Fruit fly (Drosophila melanogaster) whole organism, embryonic: ENCODE measurements around the gene Unc50.

Experiments
- CG10147 ChIP-seq: fragments of 200-800 bp; sonication (Bioruptor generic); optimal IDR thresholded peaks from 2 replicates; lab custom pipeline; 2019; ENCODE audit warnings: missing biosample characterization, mild to moderate bottlenecking, missing genetic modification characterization, moderate library complexity
- CG10209 ChIP-seq: fragments of 200-800 bp; sonication (Bioruptor generic); optimal IDR thresholded peaks from 3 replicates; lab custom pipeline; 2017; ENCODE audit warnings: missing biosample characterization, mild to moderate bottlenecking, missing genetic modification characterization, missing genetic modification reagents
- CG11456 ChIP-seq: fragments of 200-800 bp; sonication (Bioruptor generic); IDR thresholded peaks from 3 replicates; pipeline ENCODE4 v1.3.6; 2022; ENCODE audit warnings: missing biosample characterization, missing genetic modification characterization
- CG12155 ChIP-seq: fragments of 200-800 bp; sonication (Bioruptor generic); optimal IDR thresholded peaks from 3 replicates; lab custom pipeline; 2016; ENCODE audit warnings: missing biosample characterization, missing genetic modification characterization
- CG1233 ChIP-seq: fragments of 200-800 bp; sonication (Bioruptor generic); optimal IDR thresholded peaks from 4 replicates; lab custom pipeline; 2018; ENCODE audit warnings: missing biosample characterization, mild to moderate bottlenecking, missing genetic modification characterization
- CG14710 ChIP-seq: fragments of 200-800 bp; sonication (Bioruptor generic); optimal IDR thresholded peaks from 3 replicates; lab custom pipeline; 2019; ENCODE audit warnings: missing biosample characterization, mild to moderate bottlenecking, missing genetic modification characterization, moderate library complexity
- CG15011 ChIP-seq: fragments of 200-800 bp; sonication (Bioruptor generic); optimal IDR thresholded peaks from 3 replicates; lab custom pipeline; 2018; ENCODE audit warnings: missing biosample characterization, mild to moderate bottlenecking, missing genetic modification characterization
- CG15479 ChIP-seq: fragments of 200-800 bp; sonication (Bioruptor generic); optimal IDR thresholded peaks from 3 replicates; lab custom pipeline; 2019; ENCODE audit warnings: missing biosample characterization, mild to moderate bottlenecking, missing genetic modification characterization, moderate library complexity
- CG17568 ChIP-seq: fragments of 200-800 bp; sonication (Bioruptor generic); optimal IDR thresholded peaks from 2 replicates; lab custom pipeline; 2018; ENCODE audit warnings: missing biosample characterization, mild to moderate bottlenecking, missing genetic modification characterization, moderate library complexity
- CG2116 ChIP-seq: fragments of 200-800 bp; sonication (Bioruptor generic); optimal IDR thresholded peaks from 3 replicates; lab custom pipeline; 2018; ENCODE audit warnings: missing biosample characterization, mild to moderate bottlenecking, missing genetic modification characterization
- CG2202 ChIP-seq: fragments of 200-800 bp; sonication (Bioruptor generic); optimal IDR thresholded peaks from 2 replicates; lab custom pipeline; 2018; ENCODE audit warnings: missing biosample characterization, mild to moderate bottlenecking, missing genetic modification characterization
- CG31388 ChIP-seq: fragments of 200-800 bp; sonication (Bioruptor generic); optimal IDR thresholded peaks from 2 replicates; lab custom pipeline; 2016; ENCODE audit warnings: missing biosample characterization, missing genetic modification characterization
- CG31441 ChIP-seq: fragments of 200-800 bp; sonication (Bioruptor generic); IDR thresholded peaks from 2 replicates; pipeline ENCODE4 v1.3.6; 2022; ENCODE audit warnings: missing biosample characterization, missing genetic modification characterization
- CG32772 ChIP-seq: fragments of 200-800 bp; sonication (Bioruptor generic); IDR thresholded peaks from 2 replicates; pipeline ENCODE4 v1.3.6; 2022; ENCODE audit warnings: missing biosample characterization, missing genetic modification characterization
- CG42726 ChIP-seq: fragments of 200-800 bp; sonication (Bioruptor generic); IDR thresholded peaks from 2 replicates; pipeline ENCODE4 v1.3.6; 2022; ENCODE audit warnings: missing biosample characterization, missing genetic modification characterization; ENCODE audit not compliant: partially characterized antibody
- CG4707 ChIP-seq: fragments of 200-800 bp; sonication (Bioruptor generic); optimal IDR thresholded peaks from 2 replicates; lab custom pipeline; 2018; ENCODE audit warnings: missing biosample characterization, mild to moderate bottlenecking, missing genetic modification characterization, moderate library complexity
- CG7786 ChIP-seq: fragments of 200-800 bp; sonication (Bioruptor generic); optimal IDR thresholded peaks from 2 replicates; lab custom pipeline; 2016; ENCODE audit warnings: missing biosample characterization, missing genetic modification characterization
- CG9817 ChIP-seq: fragments of 200-800 bp; sonication (Bioruptor generic); optimal IDR thresholded peaks from 2 replicates; lab custom pipeline; 2018; ENCODE audit warnings: missing biosample characterization, mild to moderate bottlenecking, missing genetic modification characterization, moderate library complexity
- CG9932 ChIP-seq: fragments of 200-800 bp; sonication (Bioruptor generic); IDR thresholded peaks from 2 replicates; pipeline ENCODE4 v1.3.6; 2022; ENCODE audit warnings: missing biosample characterization, missing genetic modification characterization
- Dip3 ChIP-seq: fragments of 200-800 bp; sonication (Bioruptor generic); optimal IDR thresholded peaks from 3 replicates; lab custom pipeline; 2016; ENCODE audit warnings: missing biosample characterization, missing genetic modification characterization
- Dll ChIP-seq: fragments of 200-800 bp; sonication (Bioruptor generic); IDR thresholded peaks from 4 replicates; pipeline ENCODE4 v1.3.6; 2022; ENCODE audit warnings: missing biosample characterization, missing genetic modification characterization; ENCODE audit not compliant: partially characterized antibody
- GATAe ChIP-seq: fragments of 200-800 bp; sonication (Bioruptor generic); conservative IDR thresholded peaks from 2 replicates; pipeline ENCODE4 v1.3.6; 2022; ENCODE audit warnings: missing biosample characterization, missing genetic modification characterization
- HLHmδ ChIP-seq: fragments of 200-800 bp; sonication (Bioruptor generic); optimal IDR thresholded peaks from 2 replicates; lab custom pipeline; 2018; ENCODE audit warnings: missing biosample characterization, mild to moderate bottlenecking, missing genetic modification characterization, moderate library complexity
- Hr51 ChIP-seq, 2 experiments: fragments of 200-800 bp; sonication (Bioruptor generic); optimal IDR thresholded peaks; 2 replicates in 1 of 2; 3 replicates in 1 of 2; lab custom pipeline; 2016 to 2018; ENCODE audit warnings: missing biosample characterization in 2 of 2, missing genetic modification characterization in 2 of 2, mild to moderate bottlenecking in 1 of 2, moderate library complexity in 1 of 2
- Max ChIP-seq: fragments of 200-800 bp; sonication (Bioruptor generic); optimal IDR thresholded peaks from 2 replicates; lab custom pipeline; 2016; ENCODE audit warnings: missing biosample characterization, mild to moderate bottlenecking, missing genetic modification characterization
- Mes4 ChIP-seq: fragments of 200-800 bp; sonication (Bioruptor generic); optimal IDR thresholded peaks from 2 replicates; lab custom pipeline; 2016; ENCODE audit warnings: missing biosample characterization, missing genetic modification characterization
- NC2β ChIP-seq: fragments of 200-800 bp; sonication (Bioruptor generic); optimal IDR thresholded peaks from 2 replicates; lab custom pipeline; 2016; ENCODE audit warnings: missing biosample characterization, missing genetic modification characterization
- NFAT ChIP-seq: fragments of 200-800 bp; sonication (Bioruptor generic); IDR thresholded peaks from 2 replicates; pipeline ENCODE4 v1.3.6; 2022; ENCODE audit warnings: missing biosample characterization, missing genetic modification characterization
- NK7.1 ChIP-seq: fragments of 200-800 bp; sonication (Bioruptor generic); optimal IDR thresholded peaks from 3 replicates; lab custom pipeline; 2016; ENCODE audit warnings: missing biosample characterization, missing genetic modification characterization
- Opbp ChIP-seq: fragments of 200-800 bp; sonication (Bioruptor generic); IDR thresholded peaks from 3 replicates; pipeline ENCODE4 v1.3.6; 2022; ENCODE audit warnings: missing biosample characterization, missing genetic modification characterization; ENCODE audit not compliant: partially characterized antibody
- TFAM ChIP-seq: fragments of 200-800 bp; sonication (Bioruptor generic); optimal IDR thresholded peaks from 2 replicates; lab custom pipeline; 2017; ENCODE audit warnings: missing biosample characterization, missing genetic modification characterization, inconsistent platforms
- ase ChIP-seq: fragments of 200-800 bp; sonication (Bioruptor generic); IDR thresholded peaks from 3 replicates; pipeline ENCODE4 v1.3.6; 2022; ENCODE audit warnings: missing biosample characterization, missing genetic modification characterization
- chm ChIP-seq: fragments of 200-800 bp; sonication (Bioruptor generic); IDR thresholded peaks from 2 replicates; pipeline ENCODE4 v1.3.6; 2022; ENCODE audit warnings: missing biosample characterization, missing genetic modification characterization
- ci ChIP-seq: fragments of 200-800 bp; sonication (Bioruptor generic); IDR thresholded peaks from 3 replicates; pipeline ENCODE4 v1.3.6; 2022; ENCODE audit warnings: missing biosample characterization, missing genetic modification characterization
- crc ChIP-seq: fragments of 200-800 bp; sonication (Bioruptor generic); optimal IDR thresholded peaks from 2 replicates; lab custom pipeline; 2016; ENCODE audit warnings: missing biosample characterization, missing genetic modification characterization
- cwo ChIP-seq: fragments of 200-800 bp; sonication (Bioruptor generic); optimal IDR thresholded peaks from 3 replicates; lab custom pipeline; 2017; ENCODE audit warnings: missing biosample characterization, missing genetic modification characterization, mild to moderate bottlenecking, moderate library complexity, missing genetic modification reagents
- dan ChIP-seq: fragments of 200-800 bp; sonication (Bioruptor generic); IDR thresholded peaks from 2 replicates; pipeline ENCODE4 v1.3.6; 2022; ENCODE audit warnings: missing biosample characterization, missing genetic modification characterization
- ind ChIP-seq: fragments of 200-800 bp; sonication (Bioruptor generic); optimal IDR thresholded peaks from 3 replicates; lab custom pipeline; 2016; ENCODE audit warnings: missing biosample characterization, missing genetic modification characterization
- kay ChIP-seq: fragments of 200-800 bp; sonication (Bioruptor generic); optimal IDR thresholded peaks from 2 replicates; lab custom pipeline; 2016; ENCODE audit warnings: missing biosample characterization, missing genetic modification characterization
- nerfin-2 ChIP-seq: fragments of 200-800 bp; sonication (Bioruptor generic); IDR thresholded peaks from 2 replicates; pipeline ENCODE4 v1.3.6; 2022; ENCODE audit warnings: missing biosample characterization, missing genetic modification characterization; ENCODE audit not compliant: partially characterized antibody
- pros ChIP-seq: fragments of 200-800 bp; sonication (Bioruptor generic); optimal IDR thresholded peaks from 3 replicates; lab custom pipeline; 2019; ENCODE audit warnings: missing biosample characterization, mild to moderate bottlenecking, missing genetic modification characterization, moderate library complexity
- ro ChIP-seq: fragments of 200-800 bp; sonication (Bioruptor generic); IDR thresholded peaks from 2 replicates; pipeline ENCODE4 v1.3.6; 2022; ENCODE audit warnings: missing biosample characterization, missing genetic modification characterization
- sob ChIP-seq: fragments of 200-800 bp; sonication (Bioruptor generic); IDR thresholded peaks from 2 replicates; pipeline ENCODE4 v1.3.6; 2022; ENCODE audit warnings: missing biosample characterization, missing genetic modification characterization
- stc ChIP-seq: fragments of 200-800 bp; sonication (Bioruptor generic); IDR thresholded peaks from 2 replicates; pipeline ENCODE4 v1.3.6; 2022; ENCODE audit warnings: missing biosample characterization, missing genetic modification characterization
- tio ChIP-seq: fragments of 200-800 bp; sonication (Bioruptor generic); optimal IDR thresholded peaks from 2 replicates; lab custom pipeline; 2017; ENCODE audit warnings: missing biosample characterization, missing genetic modification characterization, inconsistent platforms
- twi ChIP-seq: fragments of 200-800 bp; optimal IDR thresholded peaks from 2 replicates; lab custom pipeline; 2019; ENCODE audit warnings: missing biosample characterization, mild to moderate bottlenecking, missing genetic modification characterization, moderate library complexity
- wdn ChIP-seq: fragments of 200-800 bp; sonication (Bioruptor generic); IDR thresholded peaks from 2 replicates; pipeline ENCODE4 v1.3.6; 2022; ENCODE audit warnings: missing biosample characterization, missing genetic modification characterization
- yki ChIP-seq: fragments of >200 bp; optimal IDR thresholded peaks from 3 replicates; lab custom pipeline; 2018

The Unc50 gene

dm6 chr3R:8670529-8671491 lies 5.6 kb downstream of the Unc50 start, which contains the start of gene p (continued):
- TF ChIP-seq NC2β (GFP tag; lab: Kevin White, UChicago), result peak; percentile 15
- TF ChIP-seq chm (GFP tag; lab: Robert Waterston, UW), result 0 out of 2 replicates have a peak, but pooled peaks have one; percentile 32
- no peak for TF ChIP-seq twi (tag; lab: Kevin White, UChicago)
- TF ChIP-seq kay (GFP tag; lab: Kevin White, UChicago), result peak; percentile 56
- TF ChIP-seq Opbp (GFP tag; lab: Robert Waterston, UW), result no peak
- TF ChIP-seq pros (GFP tag; lab: Kevin White, UChicago), result no peak
- peak; percentile 26; the same call in 1 of the 2 replicates for TF ChIP-seq CG31441
- TF ChIP-seq wdn (GFP tag; lab: Robert Waterston, UW), result 0 out of 2 replicates have a peak, but pooled peaks have one; percentile 21
- peak; percentile 43 for TF ChIP-seq CG10209 (GFP tag; lab: Kevin White, UChicago)
- peak; percentile 30 for TF ChIP-seq Dip3
- 0 out of 4 replicates have a peak, but pooled peaks have one; percentile 18 for TF ChIP-seq Dll (GFP tag; lab: Robert Waterston, UW)
- TF ChIP-seq GATAe, result peak; percentile 72; the same call in 1 of the 2 replicates
- peak; percentile 78 for TF ChIP-seq cwo (GFP tag; lab: Kevin White, UChicago)
- peak; percentile 66; the same call in 1 of the 3 replicates for TF ChIP-seq ci (GFP tag; lab: Robert Waterston, UW)
- peak; percentile 18 for TF ChIP-seq CG10147 (GFP tag; lab: Kevin White, UChicago)
- TF ChIP-seq Max, result no peak
- TF ChIP-seq CG2116, result no peak
- TF ChIP-seq CG12155 (GFP tag; lab: Kevin White, UChicago), result peak; percentile 26
- no peak for TF ChIP-seq HLHmδ (GFP tag; lab: Kevin White, UChicago)
- no peak for TF ChIP-seq yki (lab: Kevin White, UChicago)
- no peak for TF ChIP-seq dan (GFP tag; lab: Robert Waterston, UW)
- TF ChIP-seq CG7786 (GFP tag; lab: Kevin White, UChicago), result peak; percentile 25
- TF ChIP-seq stc (GFP tag; lab: Robert Waterston, UW), result 0 out of 2 replicates have a peak, but pooled peaks have one; percentile 21
- no peak for TF ChIP-seq TFAM
- peak; percentile 68 for TF ChIP-seq CG15479 (GFP tag; lab: Kevin White, UChicago)
- no peak for TF ChIP-seq NFAT (GFP tag; lab: Robert Waterston, UW)
- TF ChIP-seq NK7.1, result peak; percentile 10
- TF ChIP-seq CG4707 (GFP tag; lab: Kevin White, UChicago), result peak; percentile 58
- peak; percentile 33 for TF ChIP-seq tio (GFP tag; lab: Kevin White, UChicago)
- TF ChIP-seq Hr51 (GFP tag; optimal IDR thresholded peaks at IDR 0.05; lab: Kevin White, UChicago), result peak in 1 of 2 experiments; percentile 43
- TF ChIP-seq CG2202 (tag; lab: Kevin White, UChicago), result peak; percentile 15
- TF ChIP-seq CG9817 (tag; lab: Kevin White, UChicago), result no peak
- peak; percentile 7 for TF ChIP-seq crc
- no peak for TF ChIP-seq Mes4 (GFP tag; lab: Kevin White, UChicago)
- peak; percentile 6 for TF ChIP-seq CG14710 (tag; lab: Kevin White, UChicago)
- peak; percentile 51 for TF ChIP-seq CG9932
- TF ChIP-seq ase, result no peak
- peak; percentile 54 for TF ChIP-seq CG17568 (GFP tag; lab: Kevin White, UChicago)
- TF ChIP-seq ro (GFP tag; lab: Robert Waterston, UW), result no peak
- TF ChIP-seq CG31388 (GFP tag; lab: Kevin White, UChicago), result no peak
- no peak for TF ChIP-seq CG42726 (GFP tag; lab: Robert Waterston, UW)
- TF ChIP-seq ind (GFP tag; lab: Kevin White, UChicago), result peak; percentile 30
- peak; percentile 34 for TF ChIP-seq CG1233
- no peak for TF ChIP-seq CG15011 (GFP tag; lab: Kevin White, UChicago)
- TF ChIP-seq sob, result no peak
- no peak for TF ChIP-seq nerfin-2
- TF ChIP-seq CG11456 (GFP tag; lab: Robert Waterston, UW), result 0 out of 3 replicates have a peak, but pooled peaks have one; percentile 61
- peak; percentile 61 for TF ChIP-seq CG32772
